Fruit fly (Drosophila melanogaster): ENCODE results near the gene Tbc1d15-17.
A peak's percentile ranks its signal among the peaks of the same experiment; 100 is the strongest.

Gene Tbc1d15-17

DNA sequence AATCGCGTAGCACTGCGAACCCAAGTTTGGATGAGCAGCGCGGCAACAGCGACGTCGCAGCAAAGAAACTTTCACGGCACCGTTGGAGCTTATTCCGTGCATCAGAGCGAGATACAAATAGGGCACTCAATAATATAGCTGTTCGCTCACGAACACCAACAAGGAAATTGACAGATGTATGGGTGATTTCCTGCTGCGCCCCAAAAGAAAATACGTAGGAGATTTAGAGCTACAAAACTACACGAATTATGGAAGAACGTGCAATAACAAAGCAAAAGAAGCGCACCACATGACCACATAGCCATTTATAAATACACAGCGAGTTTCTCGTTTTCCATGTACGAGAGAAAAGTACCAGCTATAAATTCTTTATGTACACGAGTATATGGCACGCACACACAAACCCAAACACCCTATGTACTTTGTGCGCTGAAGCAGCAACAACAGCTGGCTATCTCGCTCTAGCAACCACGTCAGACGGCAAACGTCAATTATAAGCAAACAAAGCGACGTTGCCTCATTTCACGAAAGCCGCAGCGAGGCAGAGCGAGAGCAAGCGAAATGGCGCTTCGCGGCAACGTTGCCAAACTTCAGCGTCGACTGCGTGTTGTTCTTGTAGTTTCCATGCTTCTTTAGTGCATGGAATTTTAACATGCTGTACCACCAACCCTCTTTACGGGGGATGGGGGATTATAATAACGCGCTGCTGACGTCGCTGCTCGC is 45.4 kb upstream of the Tbc1d15-17 start (continued):
- TF ChIP-seq HLHmδ (GFP tag; optimal IDR thresholded peaks at IDR 0.05), result peak; percentile 76
- TF ChIP-seq CG14860 (GFP tag; IDR thresholded peaks at IDR 0.05; ENCODE audit: partially characterized antibody), result no peak
- peak; percentile 11 for TF ChIP-seq CHES-1-like (GFP tag; optimal IDR thresholded peaks at IDR 0.05)
- TF ChIP-seq chm (GFP tag; IDR thresholded peaks at IDR 0.05), result no peak
- TF ChIP-seq Usf (GFP tag; optimal IDR thresholded peaks at IDR 0.05), result no peak
- no peak for TF ChIP-seq CG10565 (GFP tag; optimal IDR thresholded peaks at IDR 0.05)
- TF ChIP-seq slbo (GFP tag; IDR thresholded peaks at IDR 0.05), result no peak
- peak; percentile 85 for TF ChIP-seq CG15479 (GFP tag; optimal IDR thresholded peaks at IDR 0.05)
- TF ChIP-seq caup (GFP tag; optimal IDR thresholded peaks at IDR 0.05; ENCODE audit: severe bottlenecking), result peak; percentile 66
- no peak for TF ChIP-seq CG17328 (GFP tag; IDR thresholded peaks at IDR 0.05)
- no peak for TF ChIP-seq cato (GFP tag; optimal IDR thresholded peaks at IDR 0.05; ENCODE audit: borderline replicate concordance)
- no peak for TF ChIP-seq Abd-B (GFP tag; optimal IDR thresholded peaks at IDR 0.05)
- no peak for TF ChIP-seq org-1 (GFP tag; optimal IDR thresholded peaks at IDR 0.05)
- no peak for TF ChIP-seq Lim3 (GFP tag; IDR thresholded peaks at IDR 0.05)
- no peak for TF ChIP-seq ato (GFP tag; IDR thresholded peaks at IDR 0.05; ENCODE audit: partially characterized antibody)
- TF ChIP-seq CG14965 (GFP tag; optimal IDR thresholded peaks at IDR 0.05; ENCODE audit: borderline replicate concordance), result no peak
- TF ChIP-seq CG15269 (tag; optimal IDR thresholded peaks at IDR 0.05), result no peak
- TF ChIP-seq pfk (GFP tag; optimal IDR thresholded peaks at IDR 0.05), result peak; percentile 61
- TF ChIP-seq CG9932 (GFP tag; IDR thresholded peaks at IDR 0.05), result no peak
- TF ChIP-seq hkb (optimal IDR thresholded peaks at IDR 0.05), result no peak
- TF ChIP-seq hkb (GFP tag; IDR thresholded peaks at IDR 0.05), result no peak
- no peak for TF ChIP-seq Dek (tag; optimal IDR thresholded peaks at IDR 0.05)
- TF ChIP-seq CG6791 (GFP tag; IDR thresholded peaks at IDR 0.05; ENCODE audit: partially characterized antibody), result no peak
- TF ChIP-seq CG11695 (GFP tag; IDR thresholded peaks at IDR 0.05), result no peak
- TF ChIP-seq schlank (tag; optimal IDR thresholded peaks at IDR 0.05), result peak; percentile 3
- TF ChIP-seq dm (GFP tag; optimal IDR thresholded peaks at IDR 0.05), result no peak
- TF ChIP-seq CG13287 (GFP tag; IDR thresholded peaks at IDR 0.05; ENCODE audit: partially characterized antibody), result no peak
- TF ChIP-seq dan (GFP tag; IDR thresholded peaks at IDR 0.05), result no peak
- TF ChIP-seq grn (GFP tag; optimal IDR thresholded peaks at IDR 0.05), result no peak
- no peak for TF ChIP-seq H2.0 (GFP tag; IDR thresholded peaks at IDR 0.05)
- TF ChIP-seq CoRest (tag; optimal IDR thresholded peaks at IDR 0.05), result no peak
- no peak for TF ChIP-seq unc-4 (GFP tag; IDR thresholded peaks at IDR 0.05; ENCODE audit: partially characterized antibody)
- no peak for TF ChIP-seq Hr39 (optimal IDR thresholded peaks at IDR 0.05)
- TF ChIP-seq Bteb2 (GFP tag; optimal IDR thresholded peaks at IDR 0.05), result no peak
- no peak for TF ChIP-seq CG9609 (GFP tag; optimal IDR thresholded peaks at IDR 0.05)
- TF ChIP-seq ham (GFP tag; IDR thresholded peaks at IDR 0.05), result no peak
- TF ChIP-seq Lhr (GFP tag; optimal IDR thresholded peaks at IDR 0.05), result no peak
- peak; percentile 52 for TF ChIP-seq CG10431 (GFP tag; optimal IDR thresholded peaks at IDR 0.05)
- no peak for TF ChIP-seq Dip3 (GFP tag; optimal IDR thresholded peaks at IDR 0.05)
- TF ChIP-seq Elba2 (GFP tag; optimal IDR thresholded peaks at IDR 0.05), result no peak
- TF ChIP-seq CG12104 (GFP tag; optimal IDR thresholded peaks at IDR 0.05), result peak; percentile 44
- TF ChIP-seq wor (GFP tag; IDR thresholded peaks at IDR 0.05), result no peak
- TF ChIP-seq Med (GFP tag), result peak; percentile 76
- no peak for TF ChIP-seq CG14667 (GFP tag; IDR thresholded peaks at IDR 0.05)
- TF ChIP-seq klu (GFP tag; IDR thresholded peaks at IDR 0.05), result no peak
- TF ChIP-seq en (GFP tag; optimal IDR thresholded peaks at IDR 0.05), result no peak
- TF ChIP-seq CG3163 (GFP tag; optimal IDR thresholded peaks at IDR 0.05), result no peak
- TF ChIP-seq pros (GFP tag; optimal IDR thresholded peaks at IDR 0.05), result peak; percentile 96
- TF ChIP-seq repo (GFP tag; optimal IDR thresholded peaks at IDR 0.05), result no peak
- TF ChIP-seq Taf1 (GFP tag; IDR thresholded peaks at IDR 0.05), result no peak
